Fruit fly (Drosophila melanogaster) whole organism, wandering third instar larva: ENCODE measurements around the gene CG7300.

Source experiments
- CG9705 ChIP-seq: fragments of 200-800 bp; sonication (Bioruptor generic); optimal IDR thresholded peaks from 2 replicates; lab custom pipeline; 2018; ENCODE audit warnings: missing biosample characterization, mild to moderate bottlenecking, missing genetic modification characterization
- OdsH ChIP-seq: fragments of 200-800 bp; sonication (Bioruptor generic); optimal IDR thresholded peaks from 2 replicates; lab custom pipeline; 2016; ENCODE audit warnings: missing biosample characterization, mild to moderate bottlenecking, missing genetic modification characterization
- Vsx2 ChIP-seq: fragments of 200-300, 225-300 bp; sonication (Bioruptor generic); optimal IDR thresholded peaks from 2 replicates; lab custom pipeline; 2018; ENCODE audit warnings: missing biosample characterization, missing genetic modification characterization; ENCODE audit not compliant: partially characterized antibody

DNA sequence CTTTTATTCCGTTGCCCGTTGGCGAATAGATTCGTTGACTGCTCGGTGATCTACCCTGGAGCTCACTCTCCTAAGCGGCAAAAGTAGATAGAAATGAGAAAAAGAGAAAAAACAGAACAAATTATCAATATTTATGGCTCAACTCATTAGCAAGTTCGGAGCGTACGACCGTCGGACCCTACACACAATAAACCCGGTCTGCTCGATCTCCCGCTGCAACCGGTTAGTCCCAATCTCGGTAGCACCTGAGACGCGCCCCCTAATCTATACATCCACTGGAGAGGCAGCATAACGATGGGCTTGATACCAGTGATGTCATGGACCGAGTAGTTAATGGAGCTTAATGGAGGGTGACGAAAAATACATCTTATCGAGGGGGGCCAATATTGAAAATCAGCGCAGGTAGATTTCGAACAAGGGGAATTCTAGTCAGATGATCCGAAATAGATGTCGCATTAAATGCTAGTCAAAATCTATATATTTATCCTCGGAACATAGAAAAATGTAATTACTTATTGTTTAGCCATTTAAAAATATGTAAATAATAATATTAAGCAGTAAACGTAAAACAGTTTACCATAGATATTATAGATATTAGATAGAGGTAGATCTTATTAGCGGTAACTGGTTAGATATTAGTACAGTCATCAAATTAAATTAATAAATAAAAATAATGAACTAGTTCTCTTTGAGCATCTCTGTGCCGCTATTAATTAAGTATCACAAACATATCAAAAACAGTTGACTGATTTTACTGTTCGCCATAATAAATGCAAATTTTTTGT is 10.6 kb downstream of the CG7300 start, which contains the start of gene CG7296:
- TF ChIP-seq Vsx2 (no peak), OdsH (GFP tag; lab: Kevin White, UChicago) (no peak), CG9705 (GFP tag; lab: Kevin White, UChicago) (no peak)
